Worm (Caenorhabditis elegans) whole organism, midembryonic: ENCODE results near the gene cyp-33C8.

ENCODE experiments used
- cog-1 ChIP-seq: sonication (generic microtip); optimal IDR thresholded peaks from 2 replicates; lab custom pipeline; 2016; ENCODE audit warnings: missing genetic modification characterization, missing compliant biosample characterization
- ztf-23 ChIP-seq: fragments of 200-800 bp; sonication (Bioruptor generic); IDR thresholded peaks from 2 replicates; pipeline ENCODE4 v1.3.6; 2022; ENCODE audit warnings: missing genetic modification reagents, missing genetic modification characterization, missing compliant biosample characterization

DNA sequence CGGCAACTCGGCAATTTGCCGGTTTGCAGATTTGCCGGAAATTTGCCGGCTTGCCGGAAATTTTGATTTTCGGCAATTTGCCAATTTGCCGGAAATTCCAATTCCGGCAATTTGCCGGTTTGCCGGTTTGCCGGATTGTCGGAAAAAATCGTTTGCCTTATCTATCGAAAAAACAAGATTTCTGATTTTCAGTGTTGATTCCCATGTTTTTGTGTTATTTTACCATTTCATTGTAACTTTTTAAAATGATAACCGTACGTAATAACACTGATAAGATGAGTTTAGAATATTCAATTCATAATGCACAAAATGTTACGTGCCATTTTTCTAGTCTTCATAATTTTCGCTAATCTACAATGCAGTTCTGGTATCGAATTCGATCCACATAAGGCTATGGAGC is 42.5 kb downstream of the cyp-33C8 start, which contains the start of gene oac-55:
- TF ChIP-seq ztf-23 (GFP tag; lab: Robert Waterston, UW) = no peak
- TF ChIP-seq cog-1 (tag; lab: Kevin White, UChicago) = no peak
